Fruit fly (Drosophila melanogaster) whole organism, embryonic: ENCODE data around the gene Drsl5.

Source experiments
- Atf-2 ChIP-seq: fragments of 200-800 bp; sonication (Bioruptor generic); optimal IDR thresholded peaks from 2 replicates; lab custom pipeline; 2016; ENCODE audit warnings: missing biosample characterization, missing genetic modification characterization
- CG11560 ChIP-seq: fragments of 200-800 bp; sonication (Bioruptor generic); IDR thresholded peaks from 3 replicates; pipeline ENCODE4 v1.3.6; 2022; ENCODE audit warnings: missing biosample characterization, missing genetic modification characterization
- CG1233 ChIP-seq: fragments of 200-800 bp; sonication (Bioruptor generic); optimal IDR thresholded peaks from 4 replicates; lab custom pipeline; 2018; ENCODE audit warnings: missing biosample characterization, mild to moderate bottlenecking, missing genetic modification characterization
- CG12391 ChIP-seq: fragments of 200-800 bp; sonication (Bioruptor generic); optimal IDR thresholded peaks from 3 replicates; lab custom pipeline; 2018; ENCODE audit warnings: missing biosample characterization, mild to moderate bottlenecking, missing genetic modification characterization, moderate library complexity
- CG13424 ChIP-seq: fragments of 200-800 bp; sonication (Bioruptor generic); optimal IDR thresholded peaks from 2 replicates; lab custom pipeline; 2019; ENCODE audit warnings: missing biosample characterization, mild to moderate bottlenecking, missing genetic modification characterization, moderate library complexity
- CG15479 ChIP-seq: fragments of 200-800 bp; sonication (Bioruptor generic); optimal IDR thresholded peaks from 3 replicates; lab custom pipeline; 2019; ENCODE audit warnings: missing biosample characterization, mild to moderate bottlenecking, missing genetic modification characterization, moderate library complexity
- CG1602 ChIP-seq: fragments of 200-800 bp; sonication (Bioruptor generic); optimal IDR thresholded peaks from 3 replicates; lab custom pipeline; 2016; ENCODE audit warnings: missing biosample characterization, missing genetic modification characterization
- CG1647 ChIP-seq: fragments of 200-800 bp; sonication (Bioruptor generic); optimal IDR thresholded peaks from 3 replicates; lab custom pipeline; 2016; ENCODE audit warnings: missing biosample characterization, missing genetic modification characterization
- CG17186 ChIP-seq: fragments of 200-800 bp; sonication (Bioruptor generic); optimal IDR thresholded peaks from 3 replicates; lab custom pipeline; 2017; ENCODE audit warnings: missing biosample characterization, missing genetic modification reagents, missing genetic modification characterization
- CG17612 ChIP-seq: fragments of 200-800 bp; sonication (Bioruptor generic); IDR thresholded peaks from 2 replicates; pipeline ENCODE4 v1.3.6; 2022; ENCODE audit warnings: missing biosample characterization, missing genetic modification characterization
- CG30403 ChIP-seq: fragments of 200-800 bp; sonication (Bioruptor generic); optimal IDR thresholded peaks from 3 replicates; lab custom pipeline; 2016; ENCODE audit warnings: missing biosample characterization, missing genetic modification characterization
- CG33213 ChIP-seq: fragments of 200-800 bp; sonication (Bioruptor generic); optimal IDR thresholded peaks from 3 replicates; lab custom pipeline; 2016; ENCODE audit warnings: missing biosample characterization, missing genetic modification characterization
- CG4328 ChIP-seq: fragments of 200-800 bp; sonication (Bioruptor generic); optimal IDR thresholded peaks from 3 replicates; lab custom pipeline; 2017; ENCODE audit warnings: missing biosample characterization, missing genetic modification reagents, missing genetic modification characterization
- CG4404 ChIP-seq: fragments of 200-800 bp; sonication (Bioruptor generic); IDR thresholded peaks from 2 replicates; pipeline ENCODE4 v1.3.6; 2022; ENCODE audit warnings: missing biosample characterization, missing genetic modification characterization
- CG9215 ChIP-seq: fragments of 200-800 bp; sonication (Bioruptor generic); IDR thresholded peaks from 2 replicates; pipeline ENCODE4 v1.3.6; 2022; ENCODE audit warnings: missing biosample characterization, missing genetic modification characterization
- CG9609 ChIP-seq: fragments of 200-800 bp; sonication (Bioruptor generic); optimal IDR thresholded peaks from 3 replicates; lab custom pipeline; 2016; ENCODE audit warnings: missing biosample characterization, missing genetic modification characterization
- Camta ChIP-seq: fragments of 200-800 bp; sonication (Bioruptor generic); optimal IDR thresholded peaks from 2 replicates; lab custom pipeline; 2016; ENCODE audit warnings: missing biosample characterization, missing genetic modification characterization
- CrebB ChIP-seq: fragments of 200-800 bp; sonication (Bioruptor generic); optimal IDR thresholded peaks from 3 replicates; lab custom pipeline; 2018; ENCODE audit warnings: missing biosample characterization, mild to moderate bottlenecking, missing genetic modification characterization
- Doc3 ChIP-seq: fragments of 200-800 bp; sonication (Bioruptor generic); IDR thresholded peaks from 3 replicates; pipeline ENCODE4 v1.3.6; 2022; ENCODE audit warnings: missing biosample characterization, missing genetic modification characterization; ENCODE audit not compliant: partially characterized antibody
- Drgx ChIP-seq: fragments of 200-800 bp; sonication (Bioruptor generic); IDR thresholded peaks from 2 replicates; pipeline ENCODE4 v1.3.6; 2022; ENCODE audit warnings: missing biosample characterization, missing genetic modification characterization
- E2f2 ChIP-seq: fragments of 200-800 bp; sonication (Bioruptor generic); IDR thresholded peaks from 2 replicates; pipeline ENCODE4 v1.3.6; 2022; ENCODE audit warnings: missing biosample characterization, missing genetic modification characterization
- Gsc ChIP-seq: fragments of 200-800 bp; sonication (Bioruptor generic); IDR thresholded peaks from 2 replicates; pipeline ENCODE4 v1.3.6; 2022; ENCODE audit warnings: missing biosample characterization, missing genetic modification characterization
- Lim3 ChIP-seq: fragments of 200-800 bp; sonication (Bioruptor generic); IDR thresholded peaks from 2 replicates; pipeline ENCODE4 v1.3.6; 2022; ENCODE audit warnings: missing biosample characterization, missing genetic modification characterization
- Meics ChIP-seq: fragments of 200-800 bp; sonication (Bioruptor generic); optimal IDR thresholded peaks from 2 replicates; lab custom pipeline; 2017; ENCODE audit warnings: missing biosample characterization, mild to moderate bottlenecking, missing genetic modification characterization
- Nf-YB ChIP-seq: fragments of 200-800 bp; sonication (Bioruptor generic); optimal IDR thresholded peaks from 3 replicates; lab custom pipeline; 2019; ENCODE audit warnings: missing biosample characterization, mild to moderate bottlenecking, missing genetic modification characterization, moderate library complexity
- Usf ChIP-seq: fragments of 200-800 bp; sonication (Bioruptor generic); optimal IDR thresholded peaks from 2 replicates; lab custom pipeline; 2017; ENCODE audit warnings: missing genotype, missing biosample characterization, missing genetic modification characterization
- Xrp1 ChIP-seq: fragments of 200-800 bp; sonication (Bioruptor generic); IDR thresholded peaks from 2 replicates; pipeline ENCODE4 v1.3.6; 2022; ENCODE audit warnings: missing biosample characterization, missing genetic modification characterization
- ap ChIP-seq: fragments of 200-800 bp; sonication (Bioruptor generic); IDR thresholded peaks from 2 replicates; pipeline ENCODE4 v1.3.6; 2022; ENCODE audit warnings: missing biosample characterization, missing genetic modification characterization
- bab2 ChIP-seq: fragments of 200-800 bp; sonication (Bioruptor generic); optimal IDR thresholded peaks from 2 replicates; lab custom pipeline; 2016; ENCODE audit warnings: missing biosample characterization, missing genetic modification characterization
- gem ChIP-seq: fragments of 200-800 bp; sonication (Bioruptor generic); optimal IDR thresholded peaks from 2 replicates; lab custom pipeline; 2019; ENCODE audit warnings: missing biosample characterization, mild to moderate bottlenecking, missing genetic modification characterization, moderate library complexity
- gsb-n ChIP-seq: fragments of 200-800 bp; sonication (Bioruptor generic); optimal IDR thresholded peaks from 3 replicates; lab custom pipeline; 2018; ENCODE audit warnings: missing biosample characterization, mild to moderate bottlenecking, missing genetic modification characterization
- lilli ChIP-seq: fragments of 200-800 bp; sonication (Bioruptor generic); optimal IDR thresholded peaks from 3 replicates; lab custom pipeline; 2016; ENCODE audit warnings: missing biosample characterization, missing genetic modification characterization
- lola ChIP-seq, 3 experiments: fragments of >200 bp in 2 of 3; fragments of 200-800 bp in 1 of 3; sonication (Bioruptor generic) in 1 of 3; optimal IDR thresholded peaks; 2 replicates each; lab custom pipeline; 2017 to 2019; ENCODE audit warnings: missing biosample characterization in 3 of 3, missing genetic modification characterization in 3 of 3, mild to moderate bottlenecking in 1 of 3, moderate library complexity in 1 of 3
- onecut ChIP-seq: fragments of 200-800 bp; sonication (Bioruptor generic); IDR thresholded peaks from 2 replicates; pipeline ENCODE4 v1.3.6; 2022; ENCODE audit warnings: missing biosample characterization, missing genetic modification characterization
- org-1 ChIP-seq: fragments of 200-800 bp; sonication (Bioruptor generic); optimal IDR thresholded peaks from 2 replicates; lab custom pipeline; 2017; ENCODE audit warnings: missing biosample characterization, missing genetic modification characterization
- pan ChIP-seq, 4 experiments: fragments of >200 bp in 3 of 4; fragments of 200-800 bp in 1 of 4; sonication (Bioruptor generic) in 1 of 4; optimal IDR thresholded peaks in 3 of 4; IDR thresholded peaks in 1 of 4; 2 replicates each; pipeline versions ENCODE4 v1.3.6 to Lab custom; 2017 to 2022; ENCODE audit warnings: missing biosample characterization in 2 of 4, missing genetic modification characterization in 2 of 4, mixed read lengths in 1 of 4
- prd ChIP-seq, 3 experiments: fragments of >200 bp in 2 of 3; fragments of 200-800 bp in 1 of 3; sonication (Bioruptor generic) in 1 of 3; optimal IDR thresholded peaks in 2 of 3; IDR thresholded peaks in 1 of 3; 2 replicates in 2 of 3; 3 replicates in 1 of 3; pipeline versions ENCODE4 v1.3.6 to Lab custom; 2017 to 2022; ENCODE audit warnings: missing biosample characterization in 1 of 3, missing genetic modification characterization in 1 of 3
- psq ChIP-seq: fragments of 200-800 bp; sonication (Bioruptor generic); optimal IDR thresholded peaks from 2 replicates; lab custom pipeline; 2017; ENCODE audit warnings: missing biosample characterization, missing genetic modification characterization
- ranshi ChIP-seq: fragments of 200-800 bp; sonication (Bioruptor generic); IDR thresholded peaks from 2 replicates; pipeline ENCODE4 v1.3.6; 2022; ENCODE audit warnings: missing biosample characterization, missing genetic modification characterization
- ro ChIP-seq: fragments of 200-800 bp; sonication (Bioruptor generic); IDR thresholded peaks from 2 replicates; pipeline ENCODE4 v1.3.6; 2022; ENCODE audit warnings: missing biosample characterization, missing genetic modification characterization
- sens ChIP-seq: fragments of 200-800 bp; sonication (Bioruptor generic); peaks from one replicate; lab custom pipeline; 2016; ENCODE audit warnings: missing biosample characterization, missing genetic modification characterization
- slbo ChIP-seq: fragments of 200-800 bp; sonication (Bioruptor generic); IDR thresholded peaks from 2 replicates; pipeline ENCODE4 v1.3.6; 2022; ENCODE audit warnings: missing biosample characterization, missing genetic modification characterization
- stwl ChIP-seq: fragments of 200-800 bp; sonication (Bioruptor generic); optimal IDR thresholded peaks from 3 replicates; lab custom pipeline; 2018; ENCODE audit warnings: missing biosample characterization, mild to moderate bottlenecking, missing genetic modification characterization, moderate library complexity
- sug ChIP-seq: fragments of 200-800 bp; optimal IDR thresholded peaks from 2 replicates; lab custom pipeline; 2019; ENCODE audit warnings: missing biosample characterization, mild to moderate bottlenecking, missing genetic modification characterization, moderate library complexity
- tin ChIP-seq: fragments of 200-800 bp; sonication (Bioruptor generic); optimal IDR thresholded peaks from 3 replicates; lab custom pipeline; 2016; ENCODE audit warnings: missing biosample characterization, missing genetic modification characterization
- toy ChIP-seq: fragments of 200-800 bp; sonication (Bioruptor generic); IDR thresholded peaks from 2 replicates; pipeline ENCODE4 v1.3.6; 2022; ENCODE audit warnings: missing biosample characterization, missing genetic modification characterization
- tx ChIP-seq: fragments of 200-800 bp; sonication (Bioruptor generic); optimal IDR thresholded peaks from 2 replicates; lab custom pipeline; 2016; ENCODE audit warnings: missing biosample characterization, missing genetic modification characterization
- zfh1 ChIP-seq: fragments of 200-800 bp; sonication (Bioruptor generic); IDR thresholded peaks from 3 replicates; pipeline ENCODE4 v1.3.6; 2022; ENCODE audit warnings: missing biosample characterization, missing genetic modification characterization
- zfh2 ChIP-seq: fragments of 200-800 bp; sonication (Bioruptor generic); optimal IDR thresholded peaks from 2 replicates; lab custom pipeline; 2016; ENCODE audit warnings: missing biosample characterization, missing genetic modification characterization

Drsl5 gene

DNA sequence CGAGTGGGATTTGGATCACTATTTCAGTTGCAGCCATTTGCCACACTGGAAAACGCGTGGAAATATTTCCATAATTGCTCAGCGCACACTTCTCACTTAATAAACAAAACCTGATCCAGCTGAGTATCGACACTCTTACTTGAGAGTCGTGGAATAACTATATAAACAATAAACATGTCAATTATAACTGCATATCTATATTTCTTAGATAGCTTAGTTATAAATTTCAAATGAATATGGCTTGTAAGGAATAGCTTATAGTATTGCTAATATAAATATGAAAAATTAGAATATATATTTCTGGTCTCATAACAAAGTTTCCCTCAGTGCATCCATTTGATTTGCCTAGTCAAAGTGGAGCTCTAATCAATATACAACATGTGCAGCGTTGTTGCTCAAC lies 33.3 kb upstream of the Drsl5 start (continued):
- TF ChIP-seq CG13424 = peak; percentile 22

DNA sequence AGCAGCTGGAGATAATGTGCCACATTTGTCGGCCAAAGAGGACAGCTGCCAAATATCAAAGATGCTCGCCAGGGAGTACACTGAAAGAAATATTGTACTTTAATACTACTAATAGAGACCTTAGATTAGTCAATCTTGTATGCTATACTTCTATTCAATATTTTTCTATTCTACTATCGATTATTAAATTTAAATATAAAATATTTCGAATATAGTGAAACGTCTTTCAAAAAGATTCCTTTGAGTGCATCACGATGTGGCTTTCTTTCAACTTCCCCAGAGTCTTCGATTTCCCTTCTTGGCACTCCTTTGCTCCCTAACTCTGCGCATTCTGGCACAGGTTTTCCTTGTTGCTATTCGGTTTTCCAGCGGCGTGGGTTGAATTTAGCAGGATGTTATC lies 31.7 kb upstream of the Drsl5 start:
- no peak for TF ChIP-seq CG9609 (GFP tag; lab: Kevin White, UChicago)
- TF ChIP-seq tin (GFP tag; lab: Kevin White, UChicago) = no peak
- no peak for TF ChIP-seq onecut (GFP tag; lab: Robert Waterston, UW)
- peak; percentile 14 for TF ChIP-seq gem
- TF ChIP-seq gsb-n = no peak
- peak; percentile 14; the same call in 1 of the 2 replicates for TF ChIP-seq Drgx
- peak; percentile 57 for TF ChIP-seq sens (GFP tag; lab: Kevin White, UChicago)
- TF ChIP-seq Gsc (GFP tag; lab: Robert Waterston, UW) = no peak

DNA sequence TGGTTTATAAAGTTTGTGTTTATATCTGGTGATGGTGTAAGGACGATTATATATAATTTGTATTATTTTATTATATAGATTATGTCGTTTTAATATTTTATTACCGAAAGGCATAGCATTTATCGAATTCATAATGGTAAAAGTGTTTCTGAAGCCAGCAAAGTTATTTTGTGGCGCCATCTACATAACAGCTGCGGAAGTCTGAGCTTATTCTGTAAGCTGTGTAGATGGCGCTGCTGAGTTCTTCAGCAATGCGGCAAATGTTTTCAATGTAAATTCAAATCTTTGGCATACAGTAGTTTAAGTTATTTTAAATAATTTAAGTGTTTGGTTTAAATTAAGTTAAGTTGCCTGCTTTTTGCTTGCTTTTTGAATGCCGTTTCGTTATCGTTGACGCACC lies 28.2 kb upstream of the Drsl5 start:
- TF ChIP-seq CG30403 (GFP tag; lab: Kevin White, UChicago) = no peak
- no peak for TF ChIP-seq pan (optimal IDR thresholded peaks at IDR 0.05; lab: Kevin White, UChicago)
- TF ChIP-seq pan (GFP tag; optimal IDR thresholded peaks at IDR 0.05 in 1 of 2, IDR thresholded peaks at IDR 0.05 in 1 of 2) = peak in 1 of 2 experiments; percentile 48
- TF ChIP-seq CG1647 (GFP tag; lab: Kevin White, UChicago) = no peak
- no peak for TF ChIP-seq prd (optimal IDR thresholded peaks at IDR 0.05; lab: Kevin White, UChicago)
- peak; percentile 53; the same call in 2 of the 3 replicates for TF ChIP-seq prd (GFP tag; IDR thresholded peaks at IDR 0.05; lab: Robert Waterston, UW)
- no peak for TF ChIP-seq psq (GFP tag; lab: Kevin White, UChicago)
- TF ChIP-seq org-1 (GFP tag; lab: Kevin White, UChicago) = no peak
- TF ChIP-seq bab2 = peak; percentile 2
- TF ChIP-seq Usf (GFP tag; lab: Kevin White, UChicago) = no peak
- peak; percentile 79 for TF ChIP-seq slbo
- TF ChIP-seq zfh2 = no peak
- peak; percentile 76 for TF ChIP-seq E2f2 (GFP tag; lab: Robert Waterston, UW)
- TF ChIP-seq CG11560 (tag; lab: Robert Waterston, UW) = no peak
- TF ChIP-seq ro (GFP tag; lab: Robert Waterston, UW) = no peak
- TF ChIP-seq CG12391 (tag; lab: Kevin White, UChicago) = no peak
- TF ChIP-seq Lim3 (GFP tag; lab: Robert Waterston, UW) = no peak
- no peak for TF ChIP-seq CG4404 (GFP tag; lab: Robert Waterston, UW)
- no peak for TF ChIP-seq tx (GFP tag; lab: Kevin White, UChicago)
- TF ChIP-seq Nf-YB (GFP tag; lab: Kevin White, UChicago) = no peak
- no peak for TF ChIP-seq CG1233 (GFP tag; lab: Kevin White, UChicago)
- TF ChIP-seq CG4328 (GFP tag; lab: Kevin White, UChicago) = no peak
- TF ChIP-seq lola (GFP tag; optimal IDR thresholded peaks at IDR 0.05; lab: Kevin White, UChicago) = no peak
- no peak for TF ChIP-seq CG17186
- TF ChIP-seq lilli (GFP tag; lab: Kevin White, UChicago) = no peak
- TF ChIP-seq stwl (tag; lab: Kevin White, UChicago) = peak; percentile 74
- TF ChIP-seq toy (GFP tag; lab: Robert Waterston, UW) = no peak
- TF ChIP-seq Xrp1 (GFP tag; lab: Robert Waterston, UW) = no peak
- TF ChIP-seq ranshi (GFP tag; lab: Robert Waterston, UW) = no peak
- no peak for TF ChIP-seq CG1602
- TF ChIP-seq ap (GFP tag; lab: Robert Waterston, UW) = no peak
- TF ChIP-seq Doc3 (GFP tag; lab: Robert Waterston, UW) = no peak
- no peak for TF ChIP-seq CG15479 (GFP tag; lab: Kevin White, UChicago)
- TF ChIP-seq Camta (GFP tag; lab: Kevin White, UChicago) = no peak
- peak; percentile 27 for TF ChIP-seq CG33213 (GFP tag; lab: Kevin White, UChicago)
- TF ChIP-seq sug (tag; lab: Kevin White, UChicago) = no peak
- TF ChIP-seq Meics (GFP tag; lab: Kevin White, UChicago) = no peak
- no peak for TF ChIP-seq CG17612 (GFP tag; lab: Robert Waterston, UW)
- peak; percentile 38; the same call in 1 of the 3 replicates for TF ChIP-seq zfh1 (GFP tag; lab: Robert Waterston, UW)
- no peak for TF ChIP-seq CrebB (tag; lab: Kevin White, UChicago)
- TF ChIP-seq CG9215 (GFP tag; lab: Robert Waterston, UW) = no peak
- no peak for TF ChIP-seq Atf-2 (GFP tag; lab: Kevin White, UChicago)
